Worm (Caenorhabditis elegans) whole organism, L1 larva: ENCODE data around the gene sym-3.

Source experiments
- C34B4.2 ChIP-seq: sonication (generic microtip); optimal IDR thresholded peaks from 2 replicates; lab custom pipeline; 2017; ENCODE audit warnings: mild to moderate bottlenecking, missing genetic modification characterization, missing compliant biosample characterization
- F16B12.6 ChIP-seq: fragments of 150-350 bp; optimal IDR thresholded peaks from 2 replicates; lab custom pipeline; 2014; ENCODE audit warnings: missing biosample characterization, missing genetic modification characterization
- aha-1 ChIP-seq: fragments of 150-350 bp; optimal IDR thresholded peaks from 2 replicates; lab custom pipeline; 2014; ENCODE audit warnings: missing biosample characterization, missing genetic modification characterization
- aly-2 ChIP-seq: fragments of 150-350 bp; optimal IDR thresholded peaks from 2 replicates; lab custom pipeline; 2014; ENCODE audit warnings: missing biosample characterization, missing genetic modification characterization
- ama-1 ChIP-seq: fragments of 150-350 bp; optimal IDR thresholded peaks from 2 replicates; lab custom pipeline; 2014
- blmp-1 ChIP-seq: fragments of 150-350 bp; optimal IDR thresholded peaks from 2 replicates; lab custom pipeline; 2014; ENCODE audit warnings: missing biosample characterization, missing genetic modification characterization
- ceh-8 ChIP-seq: fragments of 200-800 bp; sonication (Bioruptor generic); optimal IDR thresholded peaks from 2 replicates; lab custom pipeline; 2018; ENCODE audit warnings: mild to moderate bottlenecking, missing genetic modification characterization, moderate library complexity, missing compliant biosample characterization
- ceh-82 ChIP-seq, 3 experiments: fragments of 150-350 bp in 1 of 3; sonication (generic microtip) in 2 of 3; optimal IDR thresholded peaks; 2 replicates each; lab custom pipeline; 2014 to 2017; ENCODE audit warnings: missing biosample characterization in 3 of 3, missing genetic modification characterization in 3 of 3
- ceh-88 ChIP-seq: fragments of 200-800 bp; sonication (Bioruptor generic); IDR thresholded peaks from 2 replicates; pipeline ENCODE4 v1.3.6; 2022; ENCODE audit warnings: missing genetic modification characterization, missing compliant biosample characterization
- ceh-90 ChIP-seq: sonication (generic microtip); optimal IDR thresholded peaks from 2 replicates; lab custom pipeline; 2016; ENCODE audit warnings: missing genetic modification characterization, missing compliant biosample characterization
- dpl-1 ChIP-seq, 3 experiments: fragments of 150-350 bp in 2 of 3; sonication (generic microtip) in 1 of 3; optimal IDR thresholded peaks; 2 replicates each; lab custom pipeline; 2014 to 2017; ENCODE audit warnings: missing biosample characterization in 3 of 3, missing genetic modification characterization in 3 of 3, missing genetic modification reagents in 3 of 3
- efl-1 ChIP-seq, 4 experiments: fragments of 150-350 bp; optimal IDR thresholded peaks in 3 of 4; peaks in 1 of 4; 1 replicate in 1 of 4; 2 replicates in 3 of 4; lab custom pipeline; 2014; ENCODE audit warnings: missing biosample characterization in 2 of 4, missing genetic modification characterization in 2 of 4, missing genetic modification reagents in 2 of 4
- elt-2 ChIP-seq: sonication (generic microtip); optimal IDR thresholded peaks from 2 replicates; lab custom pipeline; 2016; ENCODE audit warnings: missing genetic modification characterization, mild to moderate bottlenecking, inconsistent platforms, missing compliant biosample characterization, missing genetic modification reagents
- fkh-10 ChIP-seq: sonication (generic microtip); optimal IDR thresholded peaks from 2 replicates; lab custom pipeline; 2017; ENCODE audit warnings: missing biosample characterization, missing genetic modification reagents, missing genetic modification characterization
- fkh-4 ChIP-seq: sonication (generic microtip); optimal IDR thresholded peaks from 2 replicates; lab custom pipeline; 2016; ENCODE audit warnings: missing compliant biosample characterization, missing genetic modification characterization, borderline replicate concordance
- grh-1 ChIP-seq: fragments of 200-800 bp; sonication (Bioruptor generic); IDR thresholded peaks from 2 replicates; pipeline ENCODE4 v1.3.6; 2022; ENCODE audit warnings: missing genetic modification reagents, missing genetic modification characterization, missing compliant biosample characterization
- hpl-2 ChIP-seq: fragments of 150-350 bp; optimal IDR thresholded peaks from 2 replicates; lab custom pipeline; 2014; ENCODE audit warnings: missing biosample characterization, missing genetic modification reagents, missing genetic modification characterization
- irx-1 ChIP-seq: sonication (generic microtip); optimal IDR thresholded peaks from 2 replicates; lab custom pipeline; 2016; ENCODE audit warnings: missing genetic modification characterization, missing compliant biosample characterization
- jun-1 ChIP-seq: fragments of 150-350 bp; optimal IDR thresholded peaks from 2 replicates; lab custom pipeline; 2014; ENCODE audit warnings: missing biosample characterization, missing genetic modification reagents, missing genetic modification characterization
- lin-13 ChIP-seq: fragments of 150-350 bp; optimal IDR thresholded peaks from 2 replicates; lab custom pipeline; 2014; ENCODE audit warnings: missing biosample characterization, missing genetic modification reagents, missing genetic modification characterization
- lin-14 ChIP-seq: fragments of 200-800 bp; sonication (Bioruptor generic); optimal IDR thresholded peaks from 2 replicates; lab custom pipeline; 2018; ENCODE audit warnings: mild to moderate bottlenecking, missing genetic modification characterization, moderate library complexity, missing compliant biosample characterization
- lin-35 ChIP-seq, 2 experiments: fragments of 150-350 bp; optimal IDR thresholded peaks; 2 replicates each; lab custom pipeline; 2014; ENCODE audit warnings: missing biosample characterization in 2 of 2, missing genetic modification characterization in 2 of 2, missing genetic modification reagents in 2 of 2
- lin-39 ChIP-seq: fragments of 150-350 bp; optimal IDR thresholded peaks from 2 replicates; lab custom pipeline; 2014; ENCODE audit warnings: missing biosample characterization, missing genetic modification reagents, missing genetic modification characterization
- lsy-2 ChIP-seq, 2 experiments: fragments of 150-350 bp; optimal IDR thresholded peaks; 2 replicates each; lab custom pipeline; 2014; ENCODE audit warnings: missing biosample characterization in 2 of 2, missing genetic modification characterization in 2 of 2
- mab-9 ChIP-seq: fragments of 200-800 bp; sonication (Bioruptor generic); IDR thresholded peaks from 2 replicates; pipeline ENCODE4 v1.3.6; 2022; ENCODE audit warnings: missing genetic modification reagents, missing genetic modification characterization, missing compliant biosample characterization
- mdl-1 ChIP-seq, 2 experiments: fragments of 150-350 bp; optimal IDR thresholded peaks; 2 replicates each; lab custom pipeline; 2014 to 2017; ENCODE audit warnings: missing biosample characterization in 2 of 2, missing genetic modification characterization in 2 of 2, inconsistent platforms in 1 of 2
- mep-1 ChIP-seq: fragments of 150-350 bp; optimal IDR thresholded peaks from 2 replicates; lab custom pipeline; 2014; ENCODE audit warnings: missing biosample characterization, missing genetic modification characterization
- nhr-12 ChIP-seq: sonication (generic microtip); optimal IDR thresholded peaks from 2 replicates; lab custom pipeline; 2017; ENCODE audit warnings: missing biosample characterization, missing genetic modification characterization
- nhr-77 ChIP-seq: fragments of 150-350 bp; optimal IDR thresholded peaks from 2 replicates; lab custom pipeline; 2014; ENCODE audit warnings: missing biosample characterization, missing genetic modification characterization
- nhr-84 ChIP-seq: sonication (generic microtip); optimal IDR thresholded peaks from 2 replicates; lab custom pipeline; 2017; ENCODE audit warnings: missing biosample characterization, missing genetic modification characterization
- nhr-90 ChIP-seq: sonication (generic microtip); optimal IDR thresholded peaks from 2 replicates; lab custom pipeline; 2016; ENCODE audit warnings: mild to moderate bottlenecking, missing genetic modification characterization, missing compliant biosample characterization; ENCODE audit not compliant: poor library complexity
- pag-3 ChIP-seq: sonication (generic microtip); optimal IDR thresholded peaks from 2 replicates; lab custom pipeline; 2017; ENCODE audit warnings: missing genetic modification characterization, mild to moderate bottlenecking, missing compliant biosample characterization, antibody characterized with exemption, borderline replicate concordance; ENCODE audit not compliant: insufficient read depth
- pax-3 ChIP-seq: fragments of 200-800 bp; sonication (Bioruptor generic); optimal IDR thresholded peaks from 2 replicates; lab custom pipeline; 2018; ENCODE audit warnings: mild to moderate bottlenecking, missing genetic modification characterization, moderate library complexity, missing compliant biosample characterization
- rnt-1 ChIP-seq: sonication (generic microtip); optimal IDR thresholded peaks from 2 replicates; lab custom pipeline; 2016; ENCODE audit warnings: mild to moderate bottlenecking, missing genetic modification characterization, moderate library complexity, missing compliant biosample characterization
- skn-1 ChIP-seq: fragments of 150-350 bp; optimal IDR thresholded peaks from 2 replicates; lab custom pipeline; 2014; ENCODE audit warnings: missing biosample characterization, missing genetic modification characterization
- snu-23 ChIP-seq: sonication (generic microtip); optimal IDR thresholded peaks from 2 replicates; lab custom pipeline; 2016; ENCODE audit warnings: missing genetic modification characterization, missing compliant biosample characterization
- sptf-1 ChIP-seq: fragments of 150-350 bp; optimal IDR thresholded peaks from 2 replicates; lab custom pipeline; 2014; ENCODE audit warnings: missing biosample characterization, missing genetic modification characterization
- swsn-7 ChIP-seq: sonication (generic microtip); optimal IDR thresholded peaks from 2 replicates; lab custom pipeline; 2016; ENCODE audit warnings: missing genetic modification characterization, missing compliant biosample characterization
- tlp-1 ChIP-seq: fragments of 150-350 bp; optimal IDR thresholded peaks from 2 replicates; lab custom pipeline; 2014; ENCODE audit warnings: missing biosample characterization, missing genetic modification characterization
- unc-86 ChIP-seq: sonication (generic microtip); optimal IDR thresholded peaks from 2 replicates; lab custom pipeline; 2016; ENCODE audit warnings: missing genetic modification characterization, missing compliant biosample characterization
- unc-98 ChIP-seq: fragments of 200-800 bp; sonication (Bioruptor generic); IDR thresholded peaks from 2 replicates; pipeline ENCODE4 v1.3.6; 2022; ENCODE audit warnings: missing genetic modification characterization, missing compliant biosample characterization
- vab-15 ChIP-seq: sonication (generic microtip); optimal IDR thresholded peaks from 2 replicates; lab custom pipeline; 2017; ENCODE audit warnings: missing genotype, mild to moderate bottlenecking, missing genetic modification characterization, missing compliant biosample characterization
- ztf-11 ChIP-seq, 2 experiments: sonication (generic microtip); optimal IDR thresholded peaks; 2 replicates each; lab custom pipeline; 2016 to 2017; ENCODE audit warnings: missing genetic modification characterization in 2 of 2, missing biosample characterization in 1 of 2, missing compliant biosample characterization in 1 of 2
- ztf-4 ChIP-seq: fragments of 150-350 bp; optimal IDR thresholded peaks from 2 replicates; lab custom pipeline; 2014; ENCODE audit warnings: missing biosample characterization, missing genetic modification characterization

sym-3 gene

ce11 chrX:5801156-5801592 lies 27.6 kb downstream of the sym-3 start (continued):
- TF ChIP-seq mep-1 (tag; lab: Kevin White, UChicago): peak; percentile 93
- TF ChIP-seq pax-3 (tag; lab: Kevin White, UChicago): peak; percentile 82
- no peak for TF ChIP-seq sptf-1 (tag; lab: Kevin White, UChicago)
- peak; percentile 55 for TF ChIP-seq lin-13
- no peak for TF ChIP-seq aha-1 (tag; lab: Kevin White, UChicago)
- peak; percentile 71 for TF ChIP-seq rnt-1 (tag; lab: Kevin White, UChicago)
- peak; percentile 39 for TF ChIP-seq ceh-90 (tag; lab: Kevin White, UChicago)
- TF ChIP-seq ztf-11 (tag; optimal IDR thresholded peaks at IDR 0.05; lab: Kevin White, UChicago): peak in 1 of 2 experiments; percentile 59
- peak; percentile 55 for TF ChIP-seq unc-98
- no peak for TF ChIP-seq ama-1 (lab: Kevin White, UChicago)
- no peak for TF ChIP-seq tlp-1 (tag; lab: Kevin White, UChicago)
- peak; percentile 82 for TF ChIP-seq ceh-8 (GFP tag; lab: Kevin White, UChicago)
- peak; percentile 76 for TF ChIP-seq unc-86 (tag; lab: Kevin White, UChicago)
- TF ChIP-seq jun-1 (tag; lab: Kevin White, UChicago): peak; percentile 88
- TF ChIP-seq C34B4.2 (tag; lab: Kevin White, UChicago): no peak
- peak; percentile 89 for TF ChIP-seq aly-2 (tag; lab: Kevin White, UChicago)
- peak; percentile 40 for TF ChIP-seq hpl-2 (GFP tag; lab: Kevin White, UChicago)
- peak; percentile 60 for TF ChIP-seq vab-15 (tag; lab: Kevin White, UChicago)
- peak; percentile 74 for TF ChIP-seq elt-2 (tag; lab: Kevin White, UChicago)
- peak; percentile 93 for TF ChIP-seq lin-14 (GFP tag; lab: Kevin White, UChicago)
- TF ChIP-seq lin-39: peak; percentile 59
- TF ChIP-seq mdl-1 (tag; optimal IDR thresholded peaks at IDR 0.05; lab: Kevin White, UChicago): peak in 1 of 2 experiments; percentile 82
- peak; percentile 84 for TF ChIP-seq nhr-77 (tag; lab: Kevin White, UChicago)
- peak; percentile 28 for TF ChIP-seq nhr-12 (tag; lab: Kevin White, UChicago)
- peak; percentile 19 for TF ChIP-seq fkh-10 (GFP tag; lab: Kevin White, UChicago)
- peak; percentile 61 for TF ChIP-seq blmp-1 (tag; lab: Kevin White, UChicago)
- TF ChIP-seq F16B12.6 (tag; lab: Kevin White, UChicago): no peak
- peak; percentile 68 to 86 for TF ChIP-seq lsy-2 (tag; optimal IDR thresholded peaks at IDR 0.05; lab: Kevin White, UChicago)
- TF ChIP-seq grh-1 (GFP tag; lab: Robert Waterston, UW): peak; percentile 70
- peak; percentile 49 to 73 for TF ChIP-seq lin-35 (GFP tag; optimal IDR thresholded peaks at IDR 0.05; lab: Kevin White, UChicago)
- peak; percentile 94 for TF ChIP-seq nhr-90 (tag; lab: Kevin White, UChicago)
- peak; percentile 88 for TF ChIP-seq irx-1
- peak; percentile 54 to 58 for TF ChIP-seq efl-1 (optimal IDR thresholded peaks at IDR 0.05; lab: Kevin White, UChicago)
- TF ChIP-seq efl-1 (GFP tag; optimal IDR thresholded peaks at IDR 0.05 in 1 of 2; lab: Kevin White, UChicago): peak; percentile 26 to 95
- TF ChIP-seq pag-3: no peak
- TF ChIP-seq ceh-88 (GFP tag; lab: Robert Waterston, UW): peak; percentile 80; the same call in 1 of the 2 replicates
- peak; percentile 74 for TF ChIP-seq skn-1 (tag; lab: Kevin White, UChicago)
- peak; percentile 96 for TF ChIP-seq snu-23 (GFP tag; lab: Kevin White, UChicago)
- peak; percentile 82 for TF ChIP-seq ztf-4 (tag; lab: Kevin White, UChicago)
- peak; percentile 29 for TF ChIP-seq fkh-4 (tag; lab: Kevin White, UChicago)
- TF ChIP-seq swsn-7: peak; percentile 93

- TF ChIP-seq aha-1 (tag; lab: Kevin White, UChicago) (no peak), nhr-84 (tag; lab: Kevin White, UChicago) (no peak), dpl-1 (GFP tag; optimal IDR thresholded peaks at IDR 0.05; lab: Kevin White, UChicago) (no peak), efl-1 (optimal IDR thresholded peaks at IDR 0.05; lab: Kevin White, UChicago) (no peak), efl-1 (GFP tag; optimal IDR thresholded peaks at IDR 0.05 in 1 of 2; lab: Kevin White, UChicago) (no peak), lin-14 (GFP tag; lab: Kevin White, UChicago) (peak; percentile 41), mab-9 (no peak), unc-86 (tag; lab: Kevin White, UChicago) (peak; percentile 39), ceh-82 (tag; optimal IDR thresholded peaks at IDR 0.05; lab: Kevin White, UChicago) (no peak), fkh-4 (tag; lab: Kevin White, UChicago) (no peak), lin-39 (no peak), ceh-88 (GFP tag; lab: Robert Waterston, UW) (no peak), swsn-7 (no peak)
Measured at ce11 chrX:5802582-5802981, 29.0 kb downstream of the sym-3 start.
